Worm (Caenorhabditis elegans): Measurements from ENCODE around the gene E02H1.1.

E02H1.1 gene

DNA sequence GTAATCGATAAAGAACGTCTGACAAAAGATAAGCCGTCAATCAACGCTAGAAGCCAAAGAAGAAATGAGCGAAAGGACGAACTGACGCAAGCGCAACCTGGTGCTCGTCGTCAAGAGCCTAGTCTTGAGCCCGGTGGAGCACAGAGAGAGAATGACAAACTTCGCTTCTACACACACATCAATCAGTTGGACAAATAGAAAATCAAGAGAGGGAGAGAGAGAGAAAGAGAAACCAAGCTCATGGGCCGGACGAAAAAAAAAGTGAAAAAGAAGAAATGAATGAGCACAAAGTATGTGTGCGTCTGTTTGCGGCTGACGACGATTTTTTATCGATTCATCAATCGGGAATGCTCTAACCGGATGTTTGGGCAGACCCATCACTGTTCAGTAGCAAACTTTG is 30.2 kb upstream of the E02H1.1 start:
- no peak for TF ChIP-seq mab-5 (tag; optimal IDR thresholded peaks at IDR 0.05)
- no peak for TF ChIP-seq nhr-76 (tag; optimal IDR thresholded peaks at IDR 0.05)
- TF ChIP-seq mls-2 (tag; optimal IDR thresholded peaks at IDR 0.05) = no peak
- peak; percentile 90 for TF ChIP-seq unc-62 (GFP tag; optimal IDR thresholded peaks at IDR 0.05)
- TF ChIP-seq sptf-1 (tag; optimal IDR thresholded peaks at IDR 0.05) = no peak
- TF ChIP-seq ztf-11 (tag; optimal IDR thresholded peaks at IDR 0.05) = no peak
- TF ChIP-seq cnd-1 (tag; optimal IDR thresholded peaks at IDR 0.05) = no peak
- no peak for TF ChIP-seq ceh-83 (GFP tag; optimal IDR thresholded peaks at IDR 0.05)
- TF ChIP-seq nhr-2 (tag; optimal IDR thresholded peaks at IDR 0.05) = no peak
- peak; percentile 67 for TF ChIP-seq hlh-1 (tag; optimal IDR thresholded peaks at IDR 0.05)
- no peak for TF ChIP-seq bed-3 (GFP tag; optimal IDR thresholded peaks at IDR 0.05)
- no peak for TF ChIP-seq sem-2 (GFP tag; optimal IDR thresholded peaks at IDR 0.05)
- TF ChIP-seq unc-120 (tag; optimal IDR thresholded peaks at IDR 0.05; ENCODE audit: poor library complexity, severe bottlenecking) = peak; percentile 39
- no peak for TF ChIP-seq ceh-39 (tag; optimal IDR thresholded peaks at IDR 0.05)
- no peak for TF ChIP-seq lin-13 (tag; optimal IDR thresholded peaks at IDR 0.05)
- TF ChIP-seq snpc-4 (tag; optimal IDR thresholded peaks at IDR 0.05) = no peak
- no peak for TF ChIP-seq lsy-2 (tag; optimal IDR thresholded peaks at IDR 0.05)
- no peak for TF ChIP-seq elt-1 (tag; optimal IDR thresholded peaks at IDR 0.05; ENCODE audit: borderline replicate concordance, insufficient read depth)

DNA sequence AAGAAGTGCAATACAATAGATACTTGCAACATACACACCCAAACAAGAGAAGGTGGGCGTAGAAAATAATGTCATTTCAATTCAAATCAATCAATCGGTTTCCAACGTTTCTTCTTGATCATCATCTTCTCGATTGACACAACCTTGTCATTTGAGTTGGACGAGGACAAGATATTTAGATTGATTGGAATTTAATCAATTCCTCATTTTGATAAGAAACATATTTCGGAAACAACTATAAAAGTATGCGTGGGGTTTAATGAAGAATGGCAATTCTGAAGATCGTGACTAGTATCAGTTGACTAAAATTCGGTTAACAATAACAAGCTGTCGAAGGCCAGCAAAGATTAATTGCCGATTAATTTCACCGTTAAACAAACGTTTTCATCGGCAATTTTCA is 29.7 kb upstream of the E02H1.1 start:
- TF ChIP-seq ham-2 (GFP tag; optimal IDR thresholded peaks at IDR 0.05) (no peak), unc-62 (GFP tag; optimal IDR thresholded peaks at IDR 0.05) (peak; percentile 60), lin-13 (tag; optimal IDR thresholded peaks at IDR 0.05) (no peak), mep-1 (tag; optimal IDR thresholded peaks at IDR 0.05) (no peak), nhr-12 (tag; optimal IDR thresholded peaks at IDR 0.05) (no peak), nhr-76 (tag; optimal IDR thresholded peaks at IDR 0.05) (no peak), unc-39 (tag; optimal IDR thresholded peaks at IDR 0.05) (no peak)

DNA sequence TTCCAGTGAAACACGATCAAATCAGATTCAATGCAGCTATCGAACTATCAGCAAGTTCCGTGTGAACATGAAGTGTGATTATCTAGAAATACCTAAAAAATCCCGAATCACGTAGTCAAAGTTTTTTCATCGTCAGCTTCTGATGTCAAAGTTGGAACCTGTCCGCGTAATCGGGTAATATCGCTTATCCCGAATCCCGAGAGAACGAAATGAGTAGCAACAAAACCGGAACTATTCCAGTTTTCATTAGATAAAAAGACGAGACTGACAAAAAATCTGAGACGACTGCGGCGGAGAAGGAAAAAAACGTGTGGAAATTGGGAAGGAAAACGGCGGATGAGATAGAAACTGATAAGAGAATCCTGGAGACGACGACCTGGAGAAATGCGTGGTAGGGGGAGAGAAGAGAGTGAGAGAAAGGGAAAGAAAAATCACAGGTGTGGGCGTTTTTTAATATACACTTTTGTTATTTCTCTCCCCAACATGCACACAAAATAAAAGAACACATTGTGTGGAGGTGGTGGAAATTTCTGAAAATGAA is 29.1 kb upstream of the E02H1.1 start:
- TF ChIP-seq unc-39 (tag; optimal IDR thresholded peaks at IDR 0.05) (no peak), elt-1 (tag; optimal IDR thresholded peaks at IDR 0.05; ENCODE audit: borderline replicate concordance, insufficient read depth) (peak; percentile 26), elt-3 (tag; optimal IDR thresholded peaks at IDR 0.05) (no peak), sem-2 (GFP tag; optimal IDR thresholded peaks at IDR 0.05) (no peak), ceh-83 (GFP tag; optimal IDR thresholded peaks at IDR 0.05) (no peak)

DNA sequence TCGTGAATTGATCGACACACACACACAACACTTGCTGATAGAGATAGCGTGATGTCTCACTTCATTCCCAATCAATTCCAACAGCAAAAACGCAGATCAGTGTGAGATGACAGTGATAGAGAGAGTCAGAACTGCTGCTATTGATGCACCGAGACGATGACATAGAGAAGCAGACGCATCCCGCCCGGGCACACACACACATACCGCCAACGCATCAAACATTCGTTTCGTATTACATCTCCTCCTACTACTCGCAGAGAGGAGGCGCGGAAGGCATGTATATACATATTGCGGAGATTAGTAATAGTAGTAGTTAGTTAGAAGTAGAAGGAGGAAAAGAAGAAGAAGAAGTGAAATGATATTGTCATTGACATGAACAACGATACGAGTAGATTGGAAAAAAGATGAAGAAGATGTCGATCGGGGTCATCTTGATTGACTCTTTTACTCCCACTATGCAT is 28.5 kb upstream of the E02H1.1 start:
- peak; percentile 42 for TF ChIP-seq drap-1 (GFP tag; optimal IDR thresholded peaks at IDR 0.05)
- peak; percentile 63 for TF ChIP-seq ham-2 (GFP tag; optimal IDR thresholded peaks at IDR 0.05)
- TF ChIP-seq elt-1 (tag; optimal IDR thresholded peaks at IDR 0.05; ENCODE audit: borderline replicate concordance, insufficient read depth) = peak; percentile 85
- no peak for TF ChIP-seq bed-3 (GFP tag; optimal IDR thresholded peaks at IDR 0.05)
- peak; percentile 84 for TF ChIP-seq unc-62 (GFP tag; optimal IDR thresholded peaks at IDR 0.05)
- TF ChIP-seq nhr-2 (tag; optimal IDR thresholded peaks at IDR 0.05) = no peak
- no peak for TF ChIP-seq nhr-28 (tag; optimal IDR thresholded peaks at IDR 0.05)
- TF ChIP-seq cnd-1 (tag; optimal IDR thresholded peaks at IDR 0.05) = no peak
- no peak for TF ChIP-seq mep-1 (tag; optimal IDR thresholded peaks at IDR 0.05)
- TF ChIP-seq nhr-12 (tag; optimal IDR thresholded peaks at IDR 0.05) = no peak
- TF ChIP-seq hlh-1 (tag; optimal IDR thresholded peaks at IDR 0.05) = peak; percentile 70
- no peak for TF ChIP-seq zip-8 (tag; optimal IDR thresholded peaks at IDR 0.05)
- TF ChIP-seq mls-2 (tag; optimal IDR thresholded peaks at IDR 0.05) = no peak
- no peak for TF ChIP-seq M03D4.4 (tag; optimal IDR thresholded peaks at IDR 0.05)
- peak; percentile 63 for TF ChIP-seq unc-120 (tag; optimal IDR thresholded peaks at IDR 0.05; ENCODE audit: poor library complexity, severe bottlenecking)
- TF ChIP-seq pha-4 (tag; optimal IDR thresholded peaks at IDR 0.05) = no peak
- no peak for TF ChIP-seq ceh-83 (GFP tag; optimal IDR thresholded peaks at IDR 0.05)
- TF ChIP-seq lin-13 (tag; optimal IDR thresholded peaks at IDR 0.05) = no peak
- TF ChIP-seq ceh-43 (GFP tag; optimal IDR thresholded peaks at IDR 0.05) = no peak

DNA sequence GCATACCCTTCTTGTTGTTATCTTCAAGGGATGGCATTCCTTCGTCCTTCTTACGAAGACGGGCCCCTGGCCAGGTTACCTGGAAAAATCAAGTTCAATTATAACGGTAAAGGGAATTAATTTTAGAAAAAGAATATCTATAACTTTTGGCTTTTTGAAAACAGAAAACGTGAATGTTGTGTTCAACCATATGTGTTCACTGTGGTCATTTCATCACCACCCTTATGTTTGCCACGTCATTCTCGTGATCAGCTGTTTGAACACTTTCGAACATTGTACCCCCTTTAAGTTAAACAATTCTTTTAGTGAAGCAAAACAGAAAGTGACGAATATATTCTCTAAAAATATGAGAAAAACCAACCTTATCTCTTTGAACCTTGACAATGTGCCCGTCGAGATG is 27.8 kb upstream of the E02H1.1 start:
- no peak for TF ChIP-seq unc-62 (GFP tag; optimal IDR thresholded peaks at IDR 0.05)
- no peak for TF ChIP-seq bed-3 (GFP tag; optimal IDR thresholded peaks at IDR 0.05)
- no peak for TF ChIP-seq mep-1 (tag; optimal IDR thresholded peaks at IDR 0.05)
- no peak for TF ChIP-seq cnd-1 (tag; optimal IDR thresholded peaks at IDR 0.05)
- TF ChIP-seq ceh-83 (GFP tag; optimal IDR thresholded peaks at IDR 0.05) = no peak
- TF ChIP-seq lin-13 (tag; optimal IDR thresholded peaks at IDR 0.05) = no peak
- TF ChIP-seq ceh-39 (tag; optimal IDR thresholded peaks at IDR 0.05) = no peak
- TF ChIP-seq ceh-43 (GFP tag; optimal IDR thresholded peaks at IDR 0.05) = no peak
- no peak for TF ChIP-seq unc-120 (tag; optimal IDR thresholded peaks at IDR 0.05; ENCODE audit: poor library complexity, severe bottlenecking)
- TF ChIP-seq zip-8 (tag; optimal IDR thresholded peaks at IDR 0.05) = no peak
- no peak for TF ChIP-seq ces-1 (GFP tag; optimal IDR thresholded peaks at IDR 0.05)
- TF ChIP-seq nhr-237 (tag; optimal IDR thresholded peaks at IDR 0.05) = no peak
- no peak for TF ChIP-seq sptf-1 (tag; optimal IDR thresholded peaks at IDR 0.05)
- TF ChIP-seq elt-3 (tag; optimal IDR thresholded peaks at IDR 0.05) = no peak
- no peak for TF ChIP-seq ztf-11 (tag; optimal IDR thresholded peaks at IDR 0.05)
- no peak for TF ChIP-seq blmp-1 (tag; optimal IDR thresholded peaks at IDR 0.05)

Data from whole organism, mixed stage, embryonic.